Fruit fly (Drosophila melanogaster) whole organism, wandering third instar larva: ENCODE results near the gene Spc105R.

Experiments
- Abd-B ChIP-seq: fragments of >200 bp; optimal IDR thresholded peaks from 2 replicates; lab custom pipeline; 2017; ENCODE audit warnings: missing biosample characterization, missing genetic modification characterization
- HLH106 ChIP-seq: fragments of 200-800 bp; optimal IDR thresholded peaks from 3 replicates; lab custom pipeline; 2019; ENCODE audit warnings: missing biosample characterization, mild to moderate bottlenecking, missing genetic modification characterization, moderate library complexity
- Hr78 ChIP-seq: fragments of >200 bp; optimal IDR thresholded peaks from 2 replicates; lab custom pipeline; 2017; ENCODE audit warnings: missing biosample characterization, missing genetic modification characterization
- Jra ChIP-seq: sonication (Bioruptor generic); optimal IDR thresholded peaks from 2 replicates; lab custom pipeline; 2016; ENCODE audit warnings: missing biosample characterization, missing genetic modification characterization
- N ChIP-seq: fragments of >200 bp; optimal IDR thresholded peaks from 2 replicates; lab custom pipeline; 2018; ENCODE audit warnings: missing biosample characterization, missing external identifiers, missing genetic modification characterization
- h ChIP-seq: fragments of 200-800 bp; sonication (Bioruptor generic); optimal IDR thresholded peaks from 3 replicates; lab custom pipeline; 2016; ENCODE audit warnings: missing biosample characterization, mild to moderate bottlenecking, missing genetic modification characterization
- usp ChIP-seq: fragments of >200 bp; optimal IDR thresholded peaks from 2 replicates; lab custom pipeline; 2017; ENCODE audit warnings: missing biosample characterization, missing genetic modification characterization

- TF ChIP-seq N (no peak), Hr78 (GFP tag; lab: Kevin White, UChicago) (no peak), Abd-B (no peak), Jra (GFP tag; lab: Kevin White, UChicago) (no peak), HLH106 (tag; lab: Kevin White, UChicago) (no peak), h (GFP tag; lab: Kevin White, UChicago) (no peak), usp (GFP tag; lab: Kevin White, UChicago) (no peak)
Observed at dm6 chr3L:20835882-20836281, 35.7 kb downstream of the Spc105R start, which contains the start of gene CG3288.
